Worm (Caenorhabditis elegans) whole organism, L3 larva: ENCODE data around the gene F26A1.8.

Source experiments
- ceh-82 ChIP-seq: fragments of 150-350 bp; optimal IDR thresholded peaks from 2 replicates; lab custom pipeline; 2014; ENCODE audit warnings: missing biosample characterization, missing genetic modification characterization
- daf-12 ChIP-seq: fragments of 150-350 bp; optimal IDR thresholded peaks from 2 replicates; lab custom pipeline; 2014; ENCODE audit warnings: missing biosample characterization, missing genetic modification reagents, missing genetic modification characterization
- elt-2 ChIP-seq: sonication (generic microtip); optimal IDR thresholded peaks from 2 replicates; lab custom pipeline; 2016; ENCODE audit warnings: missing genetic modification reagents, mild to moderate bottlenecking, missing genetic modification characterization, missing compliant biosample characterization
- lin-39 ChIP-seq: fragments of 150-350 bp; optimal IDR thresholded peaks from 2 replicates; lab custom pipeline; 2018; ENCODE audit warnings: missing biosample characterization, missing genetic modification reagents, missing genetic modification characterization
- mdl-1 ChIP-seq: fragments of 150-350 bp; optimal IDR thresholded peaks from 2 replicates; lab custom pipeline; 2014; ENCODE audit warnings: missing biosample characterization, missing genetic modification characterization
- nhr-237 ChIP-seq: fragments of 150-350 bp; optimal IDR thresholded peaks from 2 replicates; lab custom pipeline; 2014; ENCODE audit warnings: missing biosample characterization, missing genetic modification characterization
- nhr-77 ChIP-seq: fragments of 150-350 bp; optimal IDR thresholded peaks from 2 replicates; lab custom pipeline; 2014; ENCODE audit warnings: missing biosample characterization, missing genetic modification characterization
- pqm-1 ChIP-seq: fragments of 150-350 bp; optimal IDR thresholded peaks from 2 replicates; lab custom pipeline; 2017; ENCODE audit warnings: missing biosample characterization, missing genetic modification characterization, inconsistent platforms
- zag-1 ChIP-seq: fragments of 150-350 bp; optimal IDR thresholded peaks from 2 replicates; lab custom pipeline; 2014; ENCODE audit warnings: missing biosample characterization, missing genetic modification characterization

DNA sequence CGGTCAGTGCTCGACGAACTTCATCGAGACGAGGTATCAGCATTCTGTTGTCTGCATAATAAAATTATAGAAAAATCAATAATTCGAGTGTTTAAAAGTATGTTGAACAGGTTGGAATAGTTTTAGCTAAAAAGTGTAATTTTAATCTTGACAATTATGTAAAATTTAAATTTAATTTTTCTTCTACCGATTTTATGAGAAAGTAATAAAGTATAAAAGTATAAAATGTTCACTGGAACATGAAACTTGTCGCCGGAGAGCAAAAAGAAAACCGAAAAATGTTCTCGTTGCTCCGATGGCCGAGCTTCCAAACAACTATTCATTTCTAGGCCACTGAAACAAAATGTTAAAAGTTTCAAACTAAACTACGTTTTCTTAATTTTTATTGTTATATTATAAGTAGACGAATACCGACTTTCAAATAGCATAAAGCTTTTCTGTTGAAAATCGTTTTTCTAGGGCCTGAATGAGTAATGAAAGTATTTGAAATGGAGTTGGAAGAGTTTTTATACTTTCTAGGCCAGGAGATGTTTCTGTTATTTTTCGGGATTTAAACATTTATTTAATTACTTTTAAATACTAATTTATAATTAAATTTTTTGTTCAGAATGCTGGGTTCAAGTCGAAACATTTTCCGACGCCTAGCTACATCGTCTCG is 39.8 kb upstream of the F26A1.8 start, which contains the start of the genes C35D10.10 and C35D10.5:
- TF ChIP-seq pqm-1 (tag; lab: Kevin White, UChicago) (no peak), nhr-77 (tag; lab: Kevin White, UChicago) (no peak), mdl-1 (tag; lab: Kevin White, UChicago) (no peak), zag-1 (tag; lab: Kevin White, UChicago) (no peak), ceh-82 (tag; lab: Kevin White, UChicago) (no peak), nhr-237 (no peak), daf-12 (no peak), elt-2 (tag; lab: Kevin White, UChicago) (no peak), lin-39 (no peak)
